Worm (Caenorhabditis elegans) whole organism, L1 larva: ENCODE data around the gene R13D11.3.

ENCODE experiments used
- C16A3.4 ChIP-seq: fragments of 150-350 bp; optimal IDR thresholded peaks from 2 replicates; lab custom pipeline; 2014; ENCODE audit warnings: missing biosample characterization, missing genetic modification characterization
- C34B4.2 ChIP-seq: sonication (generic microtip); optimal IDR thresholded peaks from 2 replicates; lab custom pipeline; 2017; ENCODE audit warnings: mild to moderate bottlenecking, missing genetic modification characterization, missing compliant biosample characterization
- Y116A8C.19 ChIP-seq: sonication (generic microtip); optimal IDR thresholded peaks from 2 replicates; lab custom pipeline; 2016; ENCODE audit warnings: missing compliant biosample characterization, missing genetic modification characterization, borderline replicate concordance
- aha-1 ChIP-seq: fragments of 150-350 bp; optimal IDR thresholded peaks from 2 replicates; lab custom pipeline; 2014; ENCODE audit warnings: missing biosample characterization, missing genetic modification characterization
- aly-2 ChIP-seq: fragments of 150-350 bp; optimal IDR thresholded peaks from 2 replicates; lab custom pipeline; 2014; ENCODE audit warnings: missing biosample characterization, missing genetic modification characterization
- ama-1 ChIP-seq: fragments of 150-350 bp; optimal IDR thresholded peaks from 2 replicates; lab custom pipeline; 2014
- ceh-8 ChIP-seq: fragments of 200-800 bp; sonication (Bioruptor generic); optimal IDR thresholded peaks from 2 replicates; lab custom pipeline; 2018; ENCODE audit warnings: mild to moderate bottlenecking, missing genetic modification characterization, moderate library complexity, missing compliant biosample characterization
- ceh-88 ChIP-seq: fragments of 200-800 bp; sonication (Bioruptor generic); IDR thresholded peaks from 2 replicates; pipeline ENCODE4 v1.3.6; 2022; ENCODE audit warnings: missing genetic modification characterization, missing compliant biosample characterization
- ceh-90 ChIP-seq: sonication (generic microtip); optimal IDR thresholded peaks from 2 replicates; lab custom pipeline; 2016; ENCODE audit warnings: missing genetic modification characterization, missing compliant biosample characterization
- dpl-1 ChIP-seq, 3 experiments: fragments of 150-350 bp in 2 of 3; sonication (generic microtip) in 1 of 3; optimal IDR thresholded peaks; 2 replicates each; lab custom pipeline; 2014 to 2017; ENCODE audit warnings: missing biosample characterization in 3 of 3, missing genetic modification characterization in 3 of 3, missing genetic modification reagents in 3 of 3
- dsc-1 ChIP-seq: sonication (generic microtip); optimal IDR thresholded peaks from 2 replicates; lab custom pipeline; 2016; ENCODE audit warnings: mild to moderate bottlenecking, missing genetic modification characterization, missing compliant biosample characterization
- efl-1 ChIP-seq, 4 experiments: fragments of 150-350 bp; optimal IDR thresholded peaks in 3 of 4; peaks in 1 of 4; 1 replicate in 1 of 4; 2 replicates in 3 of 4; lab custom pipeline; 2014; ENCODE audit warnings: missing biosample characterization in 2 of 4, missing genetic modification characterization in 2 of 4, missing genetic modification reagents in 2 of 4
- efl-3 ChIP-seq: fragments of 200-800 bp; sonication (Bioruptor generic); optimal IDR thresholded peaks from 2 replicates; lab custom pipeline; 2018; ENCODE audit warnings: mild to moderate bottlenecking, missing genetic modification characterization, missing compliant biosample characterization
- egl-13 ChIP-seq: sonication (generic microtip); optimal IDR thresholded peaks from 2 replicates; lab custom pipeline; 2016; ENCODE audit warnings: missing genotype, missing genetic modification reagents, missing genetic modification characterization, missing compliant biosample characterization
- elt-3 ChIP-seq, 6 experiments: fragments of 150-350 bp in 1 of 6; sonication (generic microtip); optimal IDR thresholded peaks; 2 replicates each; lab custom pipeline; 2017 to 2018; ENCODE audit warnings: missing biosample characterization in 6 of 6, missing genetic modification characterization in 6 of 6, inconsistent platforms in 1 of 6
- ets-5 ChIP-seq: fragments of 200-800 bp; sonication (Bioruptor generic); IDR thresholded peaks from 2 replicates; pipeline ENCODE4 v1.3.6; 2022; ENCODE audit warnings: missing genetic modification characterization, missing compliant biosample characterization
- fkh-4 ChIP-seq: sonication (generic microtip); optimal IDR thresholded peaks from 2 replicates; lab custom pipeline; 2016; ENCODE audit warnings: missing compliant biosample characterization, missing genetic modification characterization, borderline replicate concordance
- grh-1 ChIP-seq: fragments of 200-800 bp; sonication (Bioruptor generic); IDR thresholded peaks from 2 replicates; pipeline ENCODE4 v1.3.6; 2022; ENCODE audit warnings: missing genetic modification reagents, missing genetic modification characterization, missing compliant biosample characterization
- hlh-4 ChIP-seq: sonication (generic microtip); optimal IDR thresholded peaks from 2 replicates; lab custom pipeline; 2016; ENCODE audit warnings: mild to moderate bottlenecking, missing genetic modification characterization, missing compliant biosample characterization
- isw-1 ChIP-seq: fragments of 200-800 bp; sonication (Bioruptor generic); IDR thresholded peaks from 2 replicates; pipeline ENCODE4 v1.3.6; 2022; ENCODE audit warnings: missing genetic modification characterization, missing compliant biosample characterization
- jun-1 ChIP-seq: fragments of 150-350 bp; optimal IDR thresholded peaks from 2 replicates; lab custom pipeline; 2014; ENCODE audit warnings: missing biosample characterization, missing genetic modification reagents, missing genetic modification characterization
- lin-15B ChIP-seq: fragments of 150-350 bp; sonication (generic microtip); optimal IDR thresholded peaks from 3 replicates; lab custom pipeline; 2014; ENCODE audit warnings: missing biosample characterization, missing genetic modification characterization
- lin-39 ChIP-seq: fragments of 150-350 bp; optimal IDR thresholded peaks from 2 replicates; lab custom pipeline; 2014; ENCODE audit warnings: missing biosample characterization, missing genetic modification reagents, missing genetic modification characterization
- lir-3 ChIP-seq: sonication (generic microtip); optimal IDR thresholded peaks from 2 replicates; lab custom pipeline; 2016; ENCODE audit warnings: mild to moderate bottlenecking, missing genetic modification characterization, moderate library complexity, missing compliant biosample characterization; ENCODE audit not compliant: poor library complexity
- lsy-2 ChIP-seq, 2 experiments: fragments of 150-350 bp; optimal IDR thresholded peaks; 2 replicates each; lab custom pipeline; 2014; ENCODE audit warnings: missing biosample characterization in 2 of 2, missing genetic modification characterization in 2 of 2
- mdl-1 ChIP-seq, 2 experiments: fragments of 150-350 bp; optimal IDR thresholded peaks; 2 replicates each; lab custom pipeline; 2014 to 2017; ENCODE audit warnings: missing biosample characterization in 2 of 2, missing genetic modification characterization in 2 of 2, inconsistent platforms in 1 of 2
- nhr-11 ChIP-seq: fragments of 150-350 bp; optimal IDR thresholded peaks from 2 replicates; lab custom pipeline; 2014; ENCODE audit warnings: missing biosample characterization, missing genetic modification characterization
- nhr-12 ChIP-seq: sonication (generic microtip); optimal IDR thresholded peaks from 2 replicates; lab custom pipeline; 2017; ENCODE audit warnings: missing biosample characterization, missing genetic modification characterization
- nhr-19 ChIP-seq: fragments of 200-800 bp; sonication (Bioruptor generic); conservative IDR thresholded peaks from 2 replicates; pipeline ENCODE4 v1.3.6; 2022; ENCODE audit warnings: missing genetic modification characterization, missing compliant biosample characterization
- nhr-20 ChIP-seq: sonication (generic microtip); optimal IDR thresholded peaks from 2 replicates; lab custom pipeline; 2016; ENCODE audit warnings: mild to moderate bottlenecking, missing genetic modification characterization, missing compliant biosample characterization
- nhr-47 ChIP-seq: sonication (generic microtip); optimal IDR thresholded peaks from 2 replicates; lab custom pipeline; 2016; ENCODE audit warnings: mild to moderate bottlenecking, missing genetic modification characterization, moderate library complexity, missing compliant biosample characterization
- nhr-71 ChIP-seq: sonication (generic microtip); optimal IDR thresholded peaks from 2 replicates; lab custom pipeline; 2016; ENCODE audit warnings: mild to moderate bottlenecking, missing genetic modification characterization, moderate library complexity, missing compliant biosample characterization
- nhr-77 ChIP-seq: fragments of 150-350 bp; optimal IDR thresholded peaks from 2 replicates; lab custom pipeline; 2014; ENCODE audit warnings: missing biosample characterization, missing genetic modification characterization
- nhr-84 ChIP-seq: sonication (generic microtip); optimal IDR thresholded peaks from 2 replicates; lab custom pipeline; 2017; ENCODE audit warnings: missing biosample characterization, missing genetic modification characterization
- nhr-85 ChIP-seq: sonication (generic microtip); peaks from one replicate; lab custom pipeline; 2016; ENCODE audit warnings: missing genetic modification characterization, inconsistent platforms, missing compliant biosample characterization
- nhr-90 ChIP-seq: sonication (generic microtip); optimal IDR thresholded peaks from 2 replicates; lab custom pipeline; 2016; ENCODE audit warnings: mild to moderate bottlenecking, missing genetic modification characterization, missing compliant biosample characterization; ENCODE audit not compliant: poor library complexity
- pax-3 ChIP-seq: fragments of 200-800 bp; sonication (Bioruptor generic); optimal IDR thresholded peaks from 2 replicates; lab custom pipeline; 2018; ENCODE audit warnings: mild to moderate bottlenecking, missing genetic modification characterization, moderate library complexity, missing compliant biosample characterization
- skn-1 ChIP-seq: fragments of 150-350 bp; optimal IDR thresholded peaks from 2 replicates; lab custom pipeline; 2014; ENCODE audit warnings: missing biosample characterization, missing genetic modification characterization
- snpc-4 ChIP-seq: fragments of 150-350 bp; optimal IDR thresholded peaks from 2 replicates; lab custom pipeline; 2014; ENCODE audit warnings: missing biosample characterization, missing genetic modification characterization
- snu-23 ChIP-seq: sonication (generic microtip); optimal IDR thresholded peaks from 2 replicates; lab custom pipeline; 2016; ENCODE audit warnings: missing genetic modification characterization, missing compliant biosample characterization
- sptf-1 ChIP-seq: fragments of 150-350 bp; optimal IDR thresholded peaks from 2 replicates; lab custom pipeline; 2014; ENCODE audit warnings: missing biosample characterization, missing genetic modification characterization
- sup-37 ChIP-seq: fragments of 200-800 bp; sonication (Bioruptor generic); optimal IDR thresholded peaks from 2 replicates; lab custom pipeline; 2018; ENCODE audit warnings: mild to moderate bottlenecking, missing genetic modification characterization, missing compliant biosample characterization
- tlp-1 ChIP-seq: fragments of 150-350 bp; optimal IDR thresholded peaks from 2 replicates; lab custom pipeline; 2014; ENCODE audit warnings: missing biosample characterization, missing genetic modification characterization
- unc-30 ChIP-seq: sonication (generic microtip); optimal IDR thresholded peaks from 2 replicates; lab custom pipeline; 2017; ENCODE audit warnings: missing biosample characterization, missing genetic modification characterization
- unc-62 ChIP-seq: fragments of 150-350 bp; optimal IDR thresholded peaks from 2 replicates; lab custom pipeline; 2014; ENCODE audit warnings: missing biosample characterization, missing genetic modification reagents, missing genetic modification characterization
- vab-15 ChIP-seq: sonication (generic microtip); optimal IDR thresholded peaks from 2 replicates; lab custom pipeline; 2017; ENCODE audit warnings: missing genotype, mild to moderate bottlenecking, missing genetic modification characterization, missing compliant biosample characterization
- xbp-1 ChIP-seq: sonication (generic microtip); optimal IDR thresholded peaks from 2 replicates; lab custom pipeline; 2016; ENCODE audit warnings: missing genetic modification characterization, missing compliant biosample characterization
- zag-1 ChIP-seq: fragments of 150-350 bp; optimal IDR thresholded peaks from 2 replicates; lab custom pipeline; 2014; ENCODE audit warnings: missing biosample characterization, missing genetic modification characterization
- ztf-11 ChIP-seq, 2 experiments: sonication (generic microtip); optimal IDR thresholded peaks; 2 replicates each; lab custom pipeline; 2016 to 2017; ENCODE audit warnings: missing genetic modification characterization in 2 of 2, missing biosample characterization in 1 of 2, missing compliant biosample characterization in 1 of 2

Gene R13D11.3

DNA sequence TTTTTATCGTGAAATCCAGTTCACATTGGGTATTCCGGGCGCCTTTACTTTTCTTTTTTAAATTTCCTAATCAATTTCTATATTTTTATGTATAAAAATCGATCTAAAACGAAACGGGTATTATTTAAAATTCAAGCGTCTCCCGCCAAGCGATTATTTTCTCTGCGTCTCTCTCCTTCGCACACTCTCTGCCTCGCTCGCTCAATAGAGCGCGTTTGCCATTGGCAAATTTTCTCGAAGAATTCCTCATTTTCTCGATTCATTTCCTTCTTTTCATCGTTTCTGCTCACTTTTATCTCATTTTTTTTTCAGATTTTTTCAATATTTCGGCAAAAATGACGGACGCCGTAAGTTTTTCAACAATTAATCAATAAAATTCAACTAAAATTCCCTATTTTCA, 41.6 kb upstream of the R13D11.3 start, which contains the start of gene sti-1 (continued):
- TF ChIP-seq nhr-20 (tag; lab: Kevin White, UChicago): peak; percentile 93
- peak; percentile 96 for TF ChIP-seq nhr-77
- peak; percentile 56 for TF ChIP-seq ama-1 (lab: Kevin White, UChicago)
- TF ChIP-seq aly-2 (tag; lab: Kevin White, UChicago): peak; percentile 51
- TF ChIP-seq nhr-85: peak; percentile 93
- peak in 1 of 2 experiments; percentile 70 for TF ChIP-seq ztf-11 (tag; optimal IDR thresholded peaks at IDR 0.05; lab: Kevin White, UChicago)
- TF ChIP-seq tlp-1 (tag; lab: Kevin White, UChicago): no peak
- TF ChIP-seq jun-1: peak; percentile 86
- peak; percentile 95 for TF ChIP-seq nhr-71
- TF ChIP-seq mdl-1 (tag; optimal IDR thresholded peaks at IDR 0.05; lab: Kevin White, UChicago): peak in 1 of 2 experiments; percentile 75
- TF ChIP-seq nhr-12 (tag; lab: Kevin White, UChicago): no peak
- no peak for TF ChIP-seq unc-62
- no peak for TF ChIP-seq aha-1 (tag; lab: Kevin White, UChicago)
- TF ChIP-seq snu-23: peak; percentile 97
- TF ChIP-seq sup-37: peak; percentile 72
- TF ChIP-seq sptf-1 (tag; lab: Kevin White, UChicago): no peak
- TF ChIP-seq lin-39 (tag; lab: Kevin White, UChicago): peak; percentile 84
- TF ChIP-seq dpl-1 (GFP tag; optimal IDR thresholded peaks at IDR 0.05; lab: Kevin White, UChicago): peak; percentile 96 to 97 (median 97)
- peak; percentile 24 for TF ChIP-seq vab-15 (tag; lab: Kevin White, UChicago)
- TF ChIP-seq skn-1 (tag; lab: Kevin White, UChicago): peak; percentile 74
- TF ChIP-seq lir-3: peak; percentile 54
- peak; percentile 68 for TF ChIP-seq ceh-8 (GFP tag; lab: Kevin White, UChicago)
- TF ChIP-seq elt-3 (tag; optimal IDR thresholded peaks at IDR 0.05; lab: Kevin White, UChicago): peak in 2 of 6 experiments; percentile 65 to 90
- peak; percentile 81 for TF ChIP-seq nhr-11 (tag; lab: Kevin White, UChicago)
- no peak for TF ChIP-seq zag-1
- TF ChIP-seq snpc-4 (tag; lab: Kevin White, UChicago): peak; percentile 65
- peak; percentile 53; the same call in 1 of the 2 replicates for TF ChIP-seq ceh-88 (GFP tag; lab: Robert Waterston, UW)
- TF ChIP-seq unc-30 (tag; lab: Kevin White, UChicago): no peak
- TF ChIP-seq lin-15B (tag; lab: Kevin White, UChicago): peak; percentile 85
- no peak for TF ChIP-seq Y116A8C.19 (tag; lab: Kevin White, UChicago)
- peak; percentile 92 for TF ChIP-seq dsc-1 (tag; lab: Kevin White, UChicago)
- TF ChIP-seq C34B4.2 (tag; lab: Kevin White, UChicago): no peak
- peak; percentile 77 for TF ChIP-seq grh-1 (GFP tag; lab: Robert Waterston, UW)
- peak; percentile 83 for TF ChIP-seq C16A3.4 (tag; lab: Kevin White, UChicago)
- TF ChIP-seq lsy-2 (tag; optimal IDR thresholded peaks at IDR 0.05; lab: Kevin White, UChicago): peak; percentile 89 to 91
- peak; percentile 89 for TF ChIP-seq egl-13
- TF ChIP-seq efl-1 (optimal IDR thresholded peaks at IDR 0.05; lab: Kevin White, UChicago): peak; percentile 99 to 100
- peak; percentile 99 to 100 for TF ChIP-seq efl-1 (GFP tag; optimal IDR thresholded peaks at IDR 0.05 in 1 of 2; lab: Kevin White, UChicago)
- TF ChIP-seq nhr-90 (tag; lab: Kevin White, UChicago): peak; percentile 89
- TF ChIP-seq pax-3 (tag; lab: Kevin White, UChicago): peak; percentile 77
- peak; percentile 87 for TF ChIP-seq isw-1
- TF ChIP-seq xbp-1: peak; percentile 91
- TF ChIP-seq hlh-4 (tag; lab: Kevin White, UChicago): no peak
- no peak for TF ChIP-seq nhr-84 (tag; lab: Kevin White, UChicago)
- TF ChIP-seq ceh-90 (tag; lab: Kevin White, UChicago): no peak
- peak; percentile 92 for TF ChIP-seq nhr-19
- TF ChIP-seq fkh-4 (tag; lab: Kevin White, UChicago): no peak
- peak; percentile 93 for TF ChIP-seq nhr-47 (tag; lab: Kevin White, UChicago)
- no peak for TF ChIP-seq ets-5 (GFP tag; lab: Robert Waterston, UW)
- TF ChIP-seq efl-3 (GFP tag; lab: Kevin White, UChicago): no peak
